Worm (Caenorhabditis elegans) whole organism, mixed stage, embryonic: ENCODE results near the gene cwp-4.

Experiments used
- M03D4.4 ChIP-seq: sonication (generic microtip); optimal IDR thresholded peaks from 2 replicates; lab custom pipeline; 2017; ENCODE audit warnings: mild to moderate bottlenecking, missing genetic modification characterization, missing compliant biosample characterization
- bed-3 ChIP-seq: fragments of 200-800 bp; sonication (Bioruptor generic); optimal IDR thresholded peaks from 3 replicates; lab custom pipeline; 2018; ENCODE audit warnings: mild to moderate bottlenecking, missing genetic modification characterization, moderate library complexity, missing compliant biosample characterization
- blmp-1 ChIP-seq: fragments of 150-350 bp; optimal IDR thresholded peaks from 2 replicates; lab custom pipeline; 2014; ENCODE audit warnings: missing biosample characterization, missing genetic modification characterization
- ceh-39 ChIP-seq: fragments of 150-350 bp; optimal IDR thresholded peaks from 2 replicates; lab custom pipeline; 2014; ENCODE audit warnings: missing biosample characterization, missing genetic modification characterization
- ceh-43 ChIP-seq: fragments of 200-800 bp; sonication (Bioruptor generic); optimal IDR thresholded peaks from 2 replicates; lab custom pipeline; 2018; ENCODE audit warnings: mild to moderate bottlenecking, missing genetic modification characterization, moderate library complexity, missing compliant biosample characterization
- ceh-83 ChIP-seq: fragments of 200-800 bp; sonication (Bioruptor generic); optimal IDR thresholded peaks from 2 replicates; lab custom pipeline; 2018; ENCODE audit warnings: mild to moderate bottlenecking, missing genetic modification characterization, missing compliant biosample characterization
- ces-1 ChIP-seq: fragments of 150-350 bp; optimal IDR thresholded peaks from 2 replicates; lab custom pipeline; 2014; ENCODE audit warnings: missing biosample characterization, missing genetic modification reagents, missing genetic modification characterization
- cnd-1 ChIP-seq: fragments of 200-800 bp; sonication (Bioruptor generic); optimal IDR thresholded peaks from 2 replicates; lab custom pipeline; 2018; ENCODE audit warnings: mild to moderate bottlenecking, missing genetic modification characterization, missing compliant biosample characterization
- elt-1 ChIP-seq: sonication (generic microtip); optimal IDR thresholded peaks from 2 replicates; lab custom pipeline; 2017; ENCODE audit warnings: missing genetic modification characterization, mild to moderate bottlenecking, missing compliant biosample characterization, antibody characterized with exemption, moderate library complexity, borderline replicate concordance; ENCODE audit not compliant: insufficient read depth
- elt-3 ChIP-seq: fragments of 150-350 bp; optimal IDR thresholded peaks from 2 replicates; lab custom pipeline; 2014; ENCODE audit warnings: missing biosample characterization, missing genetic modification characterization
- ham-2 ChIP-seq: fragments of 200-800 bp; sonication (Bioruptor generic); optimal IDR thresholded peaks from 2 replicates; lab custom pipeline; 2018; ENCODE audit warnings: mild to moderate bottlenecking, missing genetic modification characterization, missing compliant biosample characterization
- hlh-1 ChIP-seq: fragments of 150-350 bp; optimal IDR thresholded peaks from 2 replicates; lab custom pipeline; 2014; ENCODE audit warnings: missing biosample characterization, missing genetic modification reagents, missing genetic modification characterization
- lin-32 ChIP-seq: fragments of 200-800 bp; sonication (Bioruptor generic); optimal IDR thresholded peaks from 2 replicates; lab custom pipeline; 2018; ENCODE audit warnings: mild to moderate bottlenecking, missing genetic modification characterization, missing compliant biosample characterization
- lsy-2 ChIP-seq: fragments of 150-350 bp; optimal IDR thresholded peaks from 2 replicates; lab custom pipeline; 2014; ENCODE audit warnings: missing biosample characterization, missing genetic modification characterization
- mab-5 ChIP-seq: fragments of 150-350 bp; optimal IDR thresholded peaks from 2 replicates; lab custom pipeline; 2014; ENCODE audit warnings: missing biosample characterization, missing genetic modification characterization
- mep-1 ChIP-seq: fragments of 150-350 bp; optimal IDR thresholded peaks from 2 replicates; lab custom pipeline; 2017; ENCODE audit warnings: missing biosample characterization, missing genetic modification reagents, missing genetic modification characterization, inconsistent platforms
- nhr-12 ChIP-seq: fragments of 150-350 bp; optimal IDR thresholded peaks from 2 replicates; lab custom pipeline; 2014; ENCODE audit warnings: missing biosample characterization, missing genetic modification characterization
- nhr-2 ChIP-seq: fragments of 150-350 bp; optimal IDR thresholded peaks from 2 replicates; lab custom pipeline; 2014; ENCODE audit warnings: missing biosample characterization, missing genetic modification characterization
- nhr-237 ChIP-seq: fragments of 150-350 bp; optimal IDR thresholded peaks from 2 replicates; lab custom pipeline; 2014; ENCODE audit warnings: missing biosample characterization, missing genetic modification characterization
- nhr-28 ChIP-seq: fragments of 150-350 bp; optimal IDR thresholded peaks from 2 replicates; lab custom pipeline; 2014; ENCODE audit warnings: missing biosample characterization, missing genetic modification characterization
- nhr-76 ChIP-seq: sonication (generic microtip); optimal IDR thresholded peaks from 2 replicates; lab custom pipeline; 2017; ENCODE audit warnings: missing biosample characterization, missing genetic modification characterization
- pha-4 ChIP-seq: fragments of 150-350 bp; optimal IDR thresholded peaks from 2 replicates; lab custom pipeline; 2018; ENCODE audit warnings: missing biosample characterization, missing genetic modification reagents, missing genetic modification characterization
- sem-2 ChIP-seq: fragments of 200-800 bp; sonication (Bioruptor generic); optimal IDR thresholded peaks from 2 replicates; lab custom pipeline; 2018; ENCODE audit warnings: mild to moderate bottlenecking, missing genetic modification characterization, missing compliant biosample characterization
- sptf-1 ChIP-seq: sonication (generic microtip); optimal IDR thresholded peaks from 2 replicates; lab custom pipeline; 2017; ENCODE audit warnings: mild to moderate bottlenecking, missing genetic modification characterization, moderate library complexity, missing compliant biosample characterization
- unc-120 ChIP-seq: sonication (generic microtip); optimal IDR thresholded peaks from 2 replicates; lab custom pipeline; 2017; ENCODE audit warnings: missing genetic modification characterization, missing compliant biosample characterization; ENCODE audit not compliant: poor library complexity, severe bottlenecking
- unc-39 ChIP-seq: fragments of 150-350 bp; optimal IDR thresholded peaks from 2 replicates; lab custom pipeline; 2014; ENCODE audit warnings: missing biosample characterization, missing genetic modification characterization
- unc-62 ChIP-seq: fragments of 150-350 bp; optimal IDR thresholded peaks from 2 replicates; lab custom pipeline; 2014; ENCODE audit warnings: missing biosample characterization, missing genetic modification reagents, missing genetic modification characterization
- zip-8 ChIP-seq: fragments of 150-350 bp; optimal IDR thresholded peaks from 2 replicates; lab custom pipeline; 2014; ENCODE audit warnings: missing biosample characterization, missing genetic modification characterization
- ztf-11 ChIP-seq: fragments of 150-350 bp; optimal IDR thresholded peaks from 2 replicates; lab custom pipeline; 2014; ENCODE audit warnings: missing biosample characterization, missing genetic modification characterization

Gene cwp-4

DNA sequence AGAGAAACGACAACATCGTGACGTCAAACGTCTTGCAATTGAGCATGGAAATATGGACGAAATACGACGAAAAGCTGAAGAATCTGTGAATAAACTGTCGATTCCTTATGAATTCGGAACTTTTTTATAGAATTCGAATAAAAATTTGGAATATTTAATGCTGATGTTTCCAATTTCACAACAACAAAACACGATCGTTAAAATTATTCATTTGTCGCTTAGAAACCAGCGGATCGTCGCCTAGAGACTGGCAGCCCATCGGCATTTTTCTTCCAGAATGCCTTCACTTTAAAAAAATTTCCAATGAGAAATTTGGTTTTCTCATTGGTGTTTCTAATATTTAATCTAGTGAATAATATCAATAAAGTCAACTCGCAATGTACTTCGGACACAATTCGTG, at the start of gene cwp-4:
Gene cwp-4, plus strand, starts transcription at position 301 of the 400 bp plus-strand sequence.
- TF ChIP-seq cnd-1 (tag; lab: Kevin White, UChicago): no peak
- TF ChIP-seq ceh-39 (tag; lab: Kevin White, UChicago): no peak
- TF ChIP-seq nhr-12 (tag; lab: Kevin White, UChicago): no peak
- no peak for TF ChIP-seq ztf-11
- TF ChIP-seq lin-32: no peak
- TF ChIP-seq ces-1: no peak
- TF ChIP-seq elt-3 (tag; lab: Kevin White, UChicago): no peak
- TF ChIP-seq nhr-76 (tag; lab: Kevin White, UChicago): no peak
- TF ChIP-seq lsy-2 (tag; lab: Kevin White, UChicago): no peak
- TF ChIP-seq bed-3 (GFP tag; lab: Kevin White, UChicago): no peak
- TF ChIP-seq, all 35 proteins: peak for 0

DNA sequence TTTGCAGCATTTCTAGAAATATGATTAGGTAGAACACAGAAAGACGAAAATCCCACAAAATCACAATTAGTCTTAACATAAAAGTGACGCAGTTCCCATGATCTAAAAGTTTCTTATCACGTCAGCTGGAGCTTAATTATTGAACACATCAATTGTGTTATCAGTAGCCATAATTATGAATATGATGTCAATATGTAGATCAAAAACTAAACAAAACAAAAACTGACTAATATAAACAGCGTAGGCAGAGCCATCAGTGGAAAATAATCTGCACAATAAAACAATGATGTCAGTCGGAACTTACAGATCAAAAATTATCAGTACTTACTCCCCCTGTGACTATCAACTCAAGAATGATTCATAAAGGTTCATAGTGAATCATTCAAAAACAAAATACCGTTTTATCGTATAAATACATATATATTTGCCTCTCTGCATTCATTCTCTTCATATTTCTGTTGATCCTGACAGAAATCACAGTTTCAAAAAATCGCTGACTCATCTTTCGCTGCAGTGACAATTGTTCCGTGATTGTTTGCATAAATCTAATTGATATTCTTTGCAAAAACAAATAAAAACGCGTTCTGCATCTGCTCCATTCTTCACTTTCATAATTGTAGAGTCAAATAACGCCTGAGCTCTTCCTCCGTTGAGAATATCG, 41.1 kb upstream of the cwp-4 start, which contains the start of gene srr-6:
Gene srr-6, plus strand, starts transcription at position 611 of the 661 bp plus-strand sequence.
- no peak for TF ChIP-seq nhr-76 (tag; lab: Kevin White, UChicago)
- TF ChIP-seq nhr-28 (tag; lab: Kevin White, UChicago): no peak
- TF ChIP-seq zip-8 (tag; lab: Kevin White, UChicago): no peak
- TF ChIP-seq unc-39 (tag; lab: Kevin White, UChicago): no peak
- TF ChIP-seq blmp-1 (tag; lab: Kevin White, UChicago): no peak
- no peak for TF ChIP-seq unc-62 (GFP tag; lab: Kevin White, UChicago)
- no peak for TF ChIP-seq sptf-1
- TF ChIP-seq nhr-237 (tag; lab: Kevin White, UChicago): no peak
- no peak for TF ChIP-seq lin-32
- no peak for TF ChIP-seq elt-3 (tag; lab: Kevin White, UChicago)
- TF ChIP-seq nhr-2 (tag; lab: Kevin White, UChicago): no peak
- TF ChIP-seq unc-120: no peak
- no peak for TF ChIP-seq ham-2 (GFP tag; lab: Kevin White, UChicago)
- TF ChIP-seq ceh-83 (GFP tag; lab: Kevin White, UChicago): no peak

DNA sequence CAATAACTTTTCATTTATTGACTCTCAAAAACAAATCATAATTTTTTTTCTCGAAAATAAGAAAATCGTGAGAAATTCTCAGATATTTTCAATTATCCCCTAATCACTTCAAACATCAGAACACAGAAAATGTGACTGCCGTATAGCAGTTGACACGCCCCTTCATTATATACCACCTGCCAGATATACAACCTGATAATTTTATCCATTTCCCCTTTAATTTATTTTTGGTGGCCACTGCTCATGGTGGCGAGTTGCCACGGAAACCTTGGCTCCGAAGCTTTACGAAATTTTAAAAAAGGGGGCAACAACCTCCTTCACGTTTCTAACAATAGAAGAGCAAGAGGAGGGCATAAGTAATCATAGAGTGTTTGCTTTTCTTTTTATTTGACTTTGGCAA, 36.7 kb upstream of the cwp-4 start:
- TF ChIP-seq nhr-28 (tag; lab: Kevin White, UChicago) (no peak), ces-1 (peak; percentile 33)

DNA sequence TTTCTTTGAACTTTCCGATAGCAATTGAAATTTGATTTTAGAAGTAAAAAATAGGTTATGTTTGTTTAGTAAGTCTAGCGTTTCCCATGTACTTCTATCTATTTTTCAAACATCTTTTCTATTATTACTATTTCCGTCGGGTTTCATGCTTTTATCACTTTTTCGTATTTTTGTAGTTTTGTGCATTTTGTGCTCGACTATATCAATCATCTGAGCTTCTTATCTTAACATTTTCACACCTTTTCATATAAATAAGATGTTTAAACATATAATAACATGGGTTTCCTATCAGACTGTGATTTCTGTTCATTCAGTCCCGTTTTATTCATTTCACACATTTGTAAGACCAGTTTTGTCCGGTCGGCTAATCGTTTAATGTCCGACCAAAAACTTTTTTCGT, 35.4 kb upstream of the cwp-4 start:
- TF ChIP-seq ceh-39 (tag; lab: Kevin White, UChicago): no peak
- no peak for TF ChIP-seq sem-2
- TF ChIP-seq elt-1 (tag; lab: Kevin White, UChicago): no peak
- TF ChIP-seq mep-1: no peak
- no peak for TF ChIP-seq M03D4.4 (tag; lab: Kevin White, UChicago)
- no peak for TF ChIP-seq unc-62 (GFP tag; lab: Kevin White, UChicago)
- no peak for TF ChIP-seq ces-1
- TF ChIP-seq blmp-1 (tag; lab: Kevin White, UChicago): no peak
- TF ChIP-seq nhr-76 (tag; lab: Kevin White, UChicago): no peak

DNA sequence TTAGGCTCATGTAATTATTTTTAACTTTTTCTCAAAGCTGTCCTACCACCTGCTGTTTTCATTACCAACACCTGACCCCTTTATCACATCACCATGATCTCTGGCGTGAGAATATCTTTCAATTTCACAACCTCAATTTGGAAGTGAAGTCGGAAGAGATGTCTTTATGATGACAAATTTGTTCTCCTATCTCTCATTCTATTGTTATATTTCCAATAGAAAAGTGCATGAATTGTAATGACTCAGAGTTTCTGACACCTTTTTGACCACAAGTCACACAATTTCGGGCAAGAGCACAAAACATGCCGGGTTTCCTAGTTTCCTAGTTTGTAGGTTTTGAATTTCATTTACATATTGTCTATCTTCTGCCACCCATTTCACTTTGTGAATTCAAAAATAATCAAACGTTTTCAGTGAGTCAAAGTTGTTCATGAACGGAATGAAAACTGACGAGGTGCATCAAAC, 34.6 kb upstream of the cwp-4 start, which contains the start of gene srr-4:
Gene srr-4, plus strand, starts transcription at position 415 of the 465 bp plus-strand sequence.
- no peak for TF ChIP-seq hlh-1 (tag; lab: Kevin White, UChicago)
- TF ChIP-seq mep-1: no peak
- no peak for TF ChIP-seq ceh-43 (GFP tag; lab: Kevin White, UChicago)
- no peak for TF ChIP-seq nhr-12 (tag; lab: Kevin White, UChicago)
- TF ChIP-seq elt-3 (tag; lab: Kevin White, UChicago): no peak
- TF ChIP-seq nhr-28 (tag; lab: Kevin White, UChicago): no peak
- no peak for TF ChIP-seq mab-5 (tag; lab: Kevin White, UChicago)
- no peak for TF ChIP-seq sptf-1
- no peak for TF ChIP-seq sem-2
- TF ChIP-seq nhr-237 (tag; lab: Kevin White, UChicago): no peak
- no peak for TF ChIP-seq lin-32
- TF ChIP-seq unc-120: no peak
- TF ChIP-seq pha-4: no peak
- TF ChIP-seq ztf-11: no peak

DNA sequence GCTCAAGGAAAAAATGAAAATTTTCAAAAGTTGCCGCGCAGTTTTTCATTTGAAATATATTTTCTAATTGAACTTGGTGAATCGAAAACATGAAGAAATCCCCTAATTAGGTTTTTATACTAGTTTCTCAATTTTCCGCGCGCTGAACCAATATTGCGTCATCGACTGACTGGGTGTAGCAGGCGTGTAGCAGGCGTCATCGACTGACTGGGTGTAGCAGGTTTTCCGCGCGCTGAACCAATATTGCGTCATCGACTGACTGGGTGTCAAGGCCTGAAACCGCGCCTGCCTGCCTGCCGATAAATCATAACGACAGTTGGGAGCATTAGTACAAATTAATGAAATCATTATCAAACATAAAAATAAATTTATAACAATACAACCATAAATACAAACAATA, 30.1 kb upstream of the cwp-4 start:
- TF ChIP-seq zip-8 (tag; lab: Kevin White, UChicago): peak; percentile 98
- no peak for TF ChIP-seq ceh-39 (tag; lab: Kevin White, UChicago)
- TF ChIP-seq nhr-2 (tag; lab: Kevin White, UChicago): peak; percentile 43
